Worm (Caenorhabditis elegans): ENCODE data around the gene F27E5.7.

- TF ChIP-seq nhr-12 (tag; optimal IDR thresholded peaks at IDR 0.05), result no peak
- no peak for TF ChIP-seq ama-1 (optimal IDR thresholded peaks at IDR 0.05)
- no peak for TF ChIP-seq skn-1 (tag; optimal IDR thresholded peaks at IDR 0.05)
- TF ChIP-seq pqm-1 (tag; optimal IDR thresholded peaks at IDR 0.05), result no peak
These were observed 19.4 kb upstream of the F27E5.7 start for ce11 chrII:10103212-10103611.
